Worm (Caenorhabditis elegans) whole organism, L3 larva: ENCODE data around the gene ttr-21.

ENCODE experiments used
- R02D3.7 ChIP-seq: fragments of 150-350 bp; optimal IDR thresholded peaks from 2 replicates; lab custom pipeline; 2014; ENCODE audit warnings: missing biosample characterization, missing genetic modification characterization
- ZK546.5 ChIP-seq: sonication (generic microtip); optimal IDR thresholded peaks from 2 replicates; lab custom pipeline; 2017; ENCODE audit warnings: missing biosample characterization, missing genetic modification characterization
- aly-2 ChIP-seq: fragments of 150-350 bp; optimal IDR thresholded peaks from 2 replicates; lab custom pipeline; 2014; ENCODE audit warnings: missing biosample characterization, missing genetic modification characterization
- ama-1 ChIP-seq: fragments of 150-350 bp; optimal IDR thresholded peaks from 2 replicates; lab custom pipeline; 2018
- ceh-16 ChIP-seq: sonication (generic microtip); optimal IDR thresholded peaks from 2 replicates; lab custom pipeline; 2017; ENCODE audit warnings: missing biosample characterization, missing genetic modification characterization
- ceh-9 ChIP-seq: sonication (generic microtip); optimal IDR thresholded peaks from 2 replicates; lab custom pipeline; 2018; ENCODE audit warnings: missing biosample characterization, missing genetic modification characterization
- elt-2 ChIP-seq: sonication (generic microtip); optimal IDR thresholded peaks from 2 replicates; lab custom pipeline; 2016; ENCODE audit warnings: missing genetic modification reagents, mild to moderate bottlenecking, missing genetic modification characterization, missing compliant biosample characterization
- elt-3 ChIP-seq, 3 experiments: fragments of 150-350 bp in 1 of 3; sonication (generic microtip) in 2 of 3; optimal IDR thresholded peaks; 2 replicates in 2 of 3; 4 replicates in 1 of 3; lab custom pipeline; 2014 to 2017; ENCODE audit warnings: missing biosample characterization in 3 of 3, missing genetic modification characterization in 3 of 3
- eor-1 ChIP-seq, 2 experiments: fragments of 150-350 bp; optimal IDR thresholded peaks; 2 replicates each; lab custom pipeline; 2014 to 2018; ENCODE audit warnings: missing biosample characterization in 2 of 2, missing genetic modification characterization in 2 of 2
- fkh-10 ChIP-seq: sonication (generic microtip); optimal IDR thresholded peaks from 2 replicates; lab custom pipeline; 2017; ENCODE audit warnings: missing biosample characterization, missing genetic modification reagents, missing genetic modification characterization
- fkh-2 ChIP-seq: fragments of 150-350 bp; optimal IDR thresholded peaks from 2 replicates; lab custom pipeline; 2014; ENCODE audit warnings: missing biosample characterization, missing genetic modification reagents, missing genetic modification characterization
- fos-1 ChIP-seq: fragments of 150-350 bp; optimal IDR thresholded peaks from 2 replicates; lab custom pipeline; 2014; ENCODE audit warnings: missing biosample characterization, missing genetic modification characterization
- hmg-11 ChIP-seq: sonication (generic microtip); optimal IDR thresholded peaks from 2 replicates; lab custom pipeline; 2016; ENCODE audit warnings: missing genetic modification characterization, missing compliant biosample characterization
- jun-1 ChIP-seq: fragments of 150-350 bp; optimal IDR thresholded peaks from 2 replicates; lab custom pipeline; 2014; ENCODE audit warnings: missing biosample characterization, missing genetic modification reagents, missing genetic modification characterization
- lin-15B ChIP-seq: fragments of 150-350 bp; optimal IDR thresholded peaks from 2 replicates; lab custom pipeline; 2014; ENCODE audit warnings: missing biosample characterization, missing genetic modification characterization
- lin-39 ChIP-seq: fragments of 150-350 bp; optimal IDR thresholded peaks from 2 replicates; lab custom pipeline; 2018; ENCODE audit warnings: missing biosample characterization, missing genetic modification reagents, missing genetic modification characterization
- lsy-12 ChIP-seq: sonication (generic microtip); optimal IDR thresholded peaks from 2 replicates; lab custom pipeline; 2016; ENCODE audit warnings: mild to moderate bottlenecking, missing genetic modification characterization, missing compliant biosample characterization
- nfya-1 ChIP-seq: sonication (generic microtip); optimal IDR thresholded peaks from 2 replicates; lab custom pipeline; 2017; ENCODE audit warnings: missing genetic modification characterization, mild to moderate bottlenecking, missing compliant biosample characterization, antibody characterized with exemption, moderate library complexity; ENCODE audit not compliant: insufficient read depth
- nhr-11 ChIP-seq: fragments of 150-350 bp; optimal IDR thresholded peaks from 2 replicates; lab custom pipeline; 2014; ENCODE audit warnings: missing biosample characterization, missing genetic modification characterization
- nhr-12 ChIP-seq: fragments of 150-350 bp; optimal IDR thresholded peaks from 2 replicates; lab custom pipeline; 2014; ENCODE audit warnings: missing biosample characterization, missing genetic modification characterization
- nhr-23 ChIP-seq: fragments of 150-350 bp; optimal IDR thresholded peaks from 2 replicates; lab custom pipeline; 2014; ENCODE audit warnings: missing biosample characterization, missing genetic modification reagents, missing genetic modification characterization
- nhr-25 ChIP-seq: sonication (generic microtip); optimal IDR thresholded peaks from 2 replicates; lab custom pipeline; 2017; ENCODE audit warnings: missing biosample characterization, missing genetic modification characterization
- nhr-28 ChIP-seq: fragments of 150-350 bp; optimal IDR thresholded peaks from 2 replicates; lab custom pipeline; 2014; ENCODE audit warnings: missing biosample characterization, missing genetic modification characterization
- nhr-67 ChIP-seq: fragments of 150-350 bp; optimal IDR thresholded peaks from 2 replicates; lab custom pipeline; 2014; ENCODE audit warnings: missing biosample characterization, missing genetic modification characterization
- nhr-76 ChIP-seq: fragments of 150-350 bp; sonication (generic microtip); optimal IDR thresholded peaks from 5 replicates; lab custom pipeline; 2014; ENCODE audit warnings: missing biosample characterization, missing genetic modification characterization
- pha-4 ChIP-seq: fragments of 150-350 bp; optimal IDR thresholded peaks from 2 replicates; lab custom pipeline; 2014; ENCODE audit warnings: missing biosample characterization, missing genetic modification reagents, missing genetic modification characterization
- pqm-1 ChIP-seq: fragments of 150-350 bp; optimal IDR thresholded peaks from 2 replicates; lab custom pipeline; 2017; ENCODE audit warnings: missing biosample characterization, missing genetic modification characterization, inconsistent platforms
- skn-1 ChIP-seq: fragments of 150-350 bp; optimal IDR thresholded peaks from 2 replicates; lab custom pipeline; 2014; ENCODE audit warnings: missing biosample characterization, missing genetic modification characterization
- snpc-4 ChIP-seq: fragments of 150-350 bp; optimal IDR thresholded peaks from 2 replicates; lab custom pipeline; 2014; ENCODE audit warnings: missing biosample characterization, missing genetic modification characterization
- tbx-2 ChIP-seq: sonication (generic microtip); optimal IDR thresholded peaks from 2 replicates; lab custom pipeline; 2016; ENCODE audit warnings: mild to moderate bottlenecking, missing genetic modification characterization, missing compliant biosample characterization
- unc-39 ChIP-seq: sonication (generic microtip); optimal IDR thresholded peaks from 4 replicates; lab custom pipeline; 2017; ENCODE audit warnings: missing biosample characterization, missing genetic modification characterization
- unc-62 ChIP-seq: fragments of 150-350 bp; sonication (generic microtip); optimal IDR thresholded peaks from 4 replicates; lab custom pipeline; 2014; ENCODE audit warnings: missing biosample characterization, missing genetic modification reagents, missing genetic modification characterization
- zag-1 ChIP-seq: fragments of 150-350 bp; optimal IDR thresholded peaks from 2 replicates; lab custom pipeline; 2014; ENCODE audit warnings: missing biosample characterization, missing genetic modification characterization
- ztf-11 ChIP-seq: fragments of 150-350 bp; optimal IDR thresholded peaks from 2 replicates; lab custom pipeline; 2014; ENCODE audit warnings: missing biosample characterization, missing genetic modification characterization
- ztf-4 ChIP-seq: fragments of 150-350 bp; optimal IDR thresholded peaks from 2 replicates; lab custom pipeline; 2014; ENCODE audit warnings: missing biosample characterization, missing genetic modification characterization

The ttr-21 gene

ce11 chrV:13833951-13834350, 20.3 kb downstream of the ttr-21 start, which contains the start of gene srx-129:
Gene srx-129, plus strand, starts transcription at chrV:13834251.
- TF ChIP-seq tbx-2 (tag; lab: Kevin White, UChicago) (no peak), nhr-76 (no peak), ceh-9 (tag; lab: Kevin White, UChicago) (no peak), elt-2 (tag; lab: Kevin White, UChicago) (no peak), nfya-1 (tag; lab: Kevin White, UChicago) (no peak), fkh-2 (tag; lab: Kevin White, UChicago) (no peak), R02D3.7 (tag; lab: Kevin White, UChicago) (no peak), pqm-1 (tag; lab: Kevin White, UChicago) (no peak), nhr-67 (tag; lab: Kevin White, UChicago) (no peak), elt-3 (tag; optimal IDR thresholded peaks at IDR 0.05; lab: Kevin White, UChicago) (no peak), unc-62 (no peak), lsy-12 (tag; lab: Kevin White, UChicago) (no peak), pha-4 (tag; lab: Kevin White, UChicago) (no peak), ceh-16 (no peak), aly-2 (tag; lab: Kevin White, UChicago) (no peak)
- TF ChIP-seq, all 47 proteins: peak for 0

ce11 chrV:13830813-13831212, 23.4 kb downstream of the ttr-21 start, which contains the start of gene str-165:
Gene str-165, plus strand, starts transcription at chrV:13831113.
- TF ChIP-seq lin-15B (no peak), nhr-76 (no peak), unc-62 (no peak), eor-1 (tag; optimal IDR thresholded peaks at IDR 0.05; lab: Kevin White, UChicago) (no peak), hmg-11 (no peak), tbx-2 (tag; lab: Kevin White, UChicago) (no peak), pha-4 (tag; lab: Kevin White, UChicago) (no peak), nhr-28 (tag; lab: Kevin White, UChicago) (no peak), nhr-12 (tag; lab: Kevin White, UChicago) (no peak), nhr-23 (no peak), unc-39 (tag; lab: Kevin White, UChicago) (no peak), fkh-2 (tag; lab: Kevin White, UChicago) (no peak), elt-3 (tag; optimal IDR thresholded peaks at IDR 0.05; lab: Kevin White, UChicago) (no peak), zag-1 (tag; lab: Kevin White, UChicago) (no peak), fkh-10 (GFP tag; lab: Kevin White, UChicago) (no peak)

- no peak for TF ChIP-seq elt-2 (tag; lab: Kevin White, UChicago)
- no peak for TF ChIP-seq zag-1 (tag; lab: Kevin White, UChicago)
- TF ChIP-seq lin-39 (tag; lab: Kevin White, UChicago): no peak
- TF ChIP-seq nhr-11 (tag; lab: Kevin White, UChicago): no peak
- no peak for TF ChIP-seq R02D3.7 (tag; lab: Kevin White, UChicago)
- no peak for TF ChIP-seq lin-15B
- no peak for TF ChIP-seq eor-1 (tag; optimal IDR thresholded peaks at IDR 0.05; lab: Kevin White, UChicago)
- no peak for TF ChIP-seq ZK546.5 (tag; lab: Kevin White, UChicago)
- no peak for TF ChIP-seq nhr-67 (tag; lab: Kevin White, UChicago)
- TF ChIP-seq jun-1 (tag; lab: Kevin White, UChicago): no peak
- no peak for TF ChIP-seq unc-39 (tag; lab: Kevin White, UChicago)
- no peak for TF ChIP-seq ceh-9 (tag; lab: Kevin White, UChicago)
- no peak for TF ChIP-seq skn-1 (tag; lab: Kevin White, UChicago)
- TF ChIP-seq snpc-4 (tag; lab: Kevin White, UChicago): no peak
- no peak for TF ChIP-seq nfya-1 (tag; lab: Kevin White, UChicago)
- TF ChIP-seq ceh-16: no peak
- TF ChIP-seq fos-1 (tag; lab: Kevin White, UChicago): no peak
- no peak for TF ChIP-seq unc-62
Measured at ce11 chrV:13827920-13828319, 26.3 kb downstream of the ttr-21 start, which contains the start of gene nrf-5. Gene nrf-5, plus strand, starts transcription at chrV:13828267.

ce11 chrV:13822752-13823151, 31.5 kb downstream of the ttr-21 start, which contains the start of gene hpo-31:
Gene hpo-31, plus strand, starts transcription at chrV:13823052.
- TF ChIP-seq elt-2 (tag; lab: Kevin White, UChicago): no peak
- no peak for TF ChIP-seq jun-1 (tag; lab: Kevin White, UChicago)
- no peak for TF ChIP-seq ztf-4 (tag; lab: Kevin White, UChicago)
- no peak for TF ChIP-seq eor-1 (tag; optimal IDR thresholded peaks at IDR 0.05; lab: Kevin White, UChicago)
- no peak for TF ChIP-seq ztf-11
- TF ChIP-seq lsy-12 (tag; lab: Kevin White, UChicago): no peak
- TF ChIP-seq ama-1 (lab: Kevin White, UChicago): no peak
- no peak for TF ChIP-seq nhr-28 (tag; lab: Kevin White, UChicago)
- no peak for TF ChIP-seq nhr-12 (tag; lab: Kevin White, UChicago)
- TF ChIP-seq nhr-25: no peak
